Fruit fly (Drosophila melanogaster): ENCODE measurements around the gene CG14683.

CG14683 gene

DNA sequence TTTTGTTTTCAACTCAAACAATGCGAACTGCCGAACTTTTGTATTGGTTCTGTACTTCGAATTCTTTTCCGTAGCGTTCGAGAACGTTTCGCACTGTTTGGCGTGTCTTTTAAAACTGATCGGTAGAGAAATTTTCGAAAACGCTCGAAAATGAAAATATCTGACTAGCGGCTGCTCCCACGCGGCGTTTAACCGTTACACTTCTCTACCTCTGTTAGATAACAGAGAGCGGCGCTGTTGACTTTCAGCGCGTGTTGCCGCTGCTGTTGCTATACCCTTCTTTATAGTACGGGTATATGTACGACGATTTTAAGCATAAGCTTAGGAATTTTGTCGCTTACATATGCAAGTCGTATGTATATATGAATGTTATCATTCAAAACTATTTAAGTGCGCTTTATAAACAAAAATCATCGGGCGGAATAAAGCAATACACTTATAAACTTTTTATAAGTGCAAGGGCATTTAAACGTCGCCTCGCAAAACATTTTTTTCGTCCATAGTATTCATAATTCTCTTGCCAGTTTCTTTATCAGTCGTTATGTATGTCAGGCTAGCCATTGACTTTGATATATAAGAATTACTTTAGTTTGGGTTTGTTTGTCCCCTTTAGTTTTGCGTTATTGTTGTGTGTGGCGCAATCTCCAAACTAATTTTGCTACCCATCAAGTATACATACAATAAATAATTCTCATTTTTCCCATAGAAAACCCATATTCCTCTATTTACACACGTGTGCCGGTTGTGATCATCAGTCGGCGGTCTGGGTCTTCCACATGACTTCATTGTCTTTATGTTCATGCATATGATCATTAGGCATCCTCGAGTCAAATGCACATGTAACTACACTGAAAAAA, 15.4 kb upstream of the CG14683 start, which contains the start of gene Phyhd1 (continued):
- peak; percentile 90 for TF ChIP-seq jing (GFP tag; optimal IDR thresholded peaks at IDR 0.05)
- TF ChIP-seq CG16779 (GFP tag; IDR thresholded peaks at IDR 0.05): peak; percentile 80
- peak; percentile 94 for TF ChIP-seq CG4854 (GFP tag; optimal IDR thresholded peaks at IDR 0.05)
- TF ChIP-seq PHDP (tag; optimal IDR thresholded peaks at IDR 0.05): peak; percentile 95
- TF ChIP-seq sens (GFP tag): peak; percentile 98
- TF ChIP-seq CG15601 (tag; optimal IDR thresholded peaks at IDR 0.05): peak; percentile 88
- peak; percentile 95 for TF ChIP-seq CG10979 (tag; optimal IDR thresholded peaks at IDR 0.05)
- TF ChIP-seq row (GFP tag; IDR thresholded peaks at IDR 0.05): peak; percentile 99
- TF ChIP-seq zen (tag; optimal IDR thresholded peaks at IDR 0.05): peak; percentile 80
- TF ChIP-seq TFAM (GFP tag; optimal IDR thresholded peaks at IDR 0.05): peak; percentile 87
- TF ChIP-seq oc (tag; optimal IDR thresholded peaks at IDR 0.05): peak; percentile 94
- TF ChIP-seq klu (GFP tag; IDR thresholded peaks at IDR 0.05): peak; percentile 89
- TF ChIP-seq bsh (GFP tag; optimal IDR thresholded peaks at IDR 0.05): peak; percentile 59 to 97
- TF ChIP-seq CG11456 (GFP tag; IDR thresholded peaks at IDR 0.05): peak; percentile 94
- peak; percentile 72; the same call in 1 of the 2 replicates for TF ChIP-seq sim (GFP tag; IDR thresholded peaks at IDR 0.05)
- TF ChIP-seq CG10274 (GFP tag; optimal IDR thresholded peaks at IDR 0.05): peak; percentile 70
- TF ChIP-seq da (GFP tag; optimal IDR thresholded peaks at IDR 0.05): peak; percentile 76
- no peak for TF ChIP-seq Dll (GFP tag; IDR thresholded peaks at IDR 0.05; ENCODE audit: partially characterized antibody)
- TF ChIP-seq CG7839 (tag; optimal IDR thresholded peaks at IDR 0.05): peak; percentile 97
- peak; percentile 84 for TF ChIP-seq CG9215 (GFP tag; IDR thresholded peaks at IDR 0.05)
- TF ChIP-seq sens-2 (GFP tag; IDR thresholded peaks at IDR 0.05): peak; percentile 87
- TF ChIP-seq slp2 (GFP tag; optimal IDR thresholded peaks at IDR 0.05): peak; percentile 93
- peak; percentile 93 for TF ChIP-seq CG1792 (GFP tag; optimal IDR thresholded peaks at IDR 0.05)
- TF ChIP-seq CG34224 (GFP tag; IDR thresholded peaks at IDR 0.05; ENCODE audit: partially characterized antibody): no peak
- peak; percentile 95 for TF ChIP-seq CG8388 (GFP tag; optimal IDR thresholded peaks at IDR 0.05)
- TF ChIP-seq CG6765 (GFP tag; optimal IDR thresholded peaks at IDR 0.05): peak; percentile 79
- peak; percentile 92 for TF ChIP-seq CG14050 (GFP tag; IDR thresholded peaks at IDR 0.05)
- TF ChIP-seq sc (optimal IDR thresholded peaks at IDR 0.05): no peak
- TF ChIP-seq sc (GFP tag; optimal IDR thresholded peaks at IDR 0.05): peak; percentile 92
- peak; percentile 96 for TF ChIP-seq lilli (GFP tag; optimal IDR thresholded peaks at IDR 0.05)
- TF ChIP-seq amos (GFP tag; IDR thresholded peaks at IDR 0.05; ENCODE audit: partially characterized antibody): no peak
- peak; percentile 85 for TF ChIP-seq CG6654 (GFP tag; optimal IDR thresholded peaks at IDR 0.05)
- peak; percentile 64 for TF ChIP-seq dimm (GFP tag; IDR thresholded peaks at IDR 0.05)
- peak; percentile 95 for TF ChIP-seq Dip3 (GFP tag; optimal IDR thresholded peaks at IDR 0.05)
- peak; percentile 96 for TF ChIP-seq wdn (GFP tag; IDR thresholded peaks at IDR 0.05)
- peak; percentile 97 for TF ChIP-seq Ada2b (GFP tag; IDR thresholded peaks at IDR 0.05)
- TF ChIP-seq ind (GFP tag; optimal IDR thresholded peaks at IDR 0.05): peak; percentile 95
- peak; percentile 72 for TF ChIP-seq psq (GFP tag; optimal IDR thresholded peaks at IDR 0.05)
- no peak for TF ChIP-seq CG17912 (GFP tag; optimal IDR thresholded peaks at IDR 0.05)
- TF ChIP-seq CG14014 (GFP tag; IDR thresholded peaks at IDR 0.05): peak; percentile 92
- TF ChIP-seq maf-S (GFP tag; optimal IDR thresholded peaks at IDR 0.05): peak; percentile 96
- peak; percentile 96 for TF ChIP-seq Hsf (GFP tag; optimal IDR thresholded peaks at IDR 0.05)
- TF ChIP-seq wor (GFP tag; IDR thresholded peaks at IDR 0.05): peak; percentile 86
- peak; percentile 77 for TF ChIP-seq CG10321 (GFP tag; IDR thresholded peaks at IDR 0.05)
- TF ChIP-seq CG34376 (GFP tag; optimal IDR thresholded peaks at IDR 0.05): peak; percentile 87
- TF ChIP-seq zf30C (GFP tag; optimal IDR thresholded peaks at IDR 0.05): no peak
- peak; percentile 81 for TF ChIP-seq wek (GFP tag; optimal IDR thresholded peaks at IDR 0.05)
- peak; percentile 96 for TF ChIP-seq Xbp1 (GFP tag; optimal IDR thresholded peaks at IDR 0.05)
- peak; percentile 86 for TF ChIP-seq Drgx (GFP tag; IDR thresholded peaks at IDR 0.05)
- peak; percentile 89 for TF ChIP-seq Camta (GFP tag; optimal IDR thresholded peaks at IDR 0.05)

Data from whole organism, embryonic.